Worm (Caenorhabditis elegans) whole organism, L1 larva: Measurements from ENCODE around the gene soc-1.

ENCODE experiments used
- ama-1 ChIP-seq: fragments of 150-350 bp; optimal IDR thresholded peaks from 2 replicates; lab custom pipeline; 2014
- ceh-63 ChIP-seq: fragments of 200-800 bp; sonication (Bioruptor generic); optimal IDR thresholded peaks from 2 replicates; lab custom pipeline; 2018; ENCODE audit warnings: mild to moderate bottlenecking, missing genetic modification characterization, missing compliant biosample characterization
- fkh-4 ChIP-seq: sonication (generic microtip); optimal IDR thresholded peaks from 2 replicates; lab custom pipeline; 2016; ENCODE audit warnings: missing compliant biosample characterization, missing genetic modification characterization, borderline replicate concordance
- lin-13 ChIP-seq: fragments of 150-350 bp; optimal IDR thresholded peaks from 2 replicates; lab custom pipeline; 2014; ENCODE audit warnings: missing biosample characterization, missing genetic modification reagents, missing genetic modification characterization
- lsy-2 ChIP-seq, 2 experiments: fragments of 150-350 bp; optimal IDR thresholded peaks; 2 replicates each; lab custom pipeline; 2014; ENCODE audit warnings: missing biosample characterization in 2 of 2, missing genetic modification characterization in 2 of 2
- mdl-1 ChIP-seq, 2 experiments: fragments of 150-350 bp; optimal IDR thresholded peaks; 2 replicates each; lab custom pipeline; 2014 to 2017; ENCODE audit warnings: missing biosample characterization in 2 of 2, missing genetic modification characterization in 2 of 2, inconsistent platforms in 1 of 2
- nhr-90 ChIP-seq: sonication (generic microtip); optimal IDR thresholded peaks from 2 replicates; lab custom pipeline; 2016; ENCODE audit warnings: mild to moderate bottlenecking, missing genetic modification characterization, missing compliant biosample characterization; ENCODE audit not compliant: poor library complexity
- snpc-4 ChIP-seq: fragments of 150-350 bp; optimal IDR thresholded peaks from 2 replicates; lab custom pipeline; 2014; ENCODE audit warnings: missing biosample characterization, missing genetic modification characterization
- unc-130 ChIP-seq: fragments of 150-350 bp; optimal IDR thresholded peaks from 2 replicates; lab custom pipeline; 2017; ENCODE audit warnings: missing biosample characterization, missing genetic modification characterization, inconsistent platforms
- zip-4 ChIP-seq: fragments of 200-800 bp; sonication (Bioruptor generic); optimal IDR thresholded peaks from 2 replicates; lab custom pipeline; 2018; ENCODE audit warnings: mild to moderate bottlenecking, missing genetic modification characterization, moderate library complexity, missing compliant biosample characterization

ce11 chrV:4628517-4628930, 14.2 kb upstream of the soc-1 start, which contains the start of gene pmt-2:
- TF ChIP-seq fkh-4 (tag; lab: Kevin White, UChicago) (no peak), unc-130 (no peak), snpc-4 (tag; lab: Kevin White, UChicago) (no peak), nhr-90 (tag; lab: Kevin White, UChicago) (peak; percentile 37), ceh-63 (GFP tag; lab: Kevin White, UChicago) (no peak), lin-13 (GFP tag; lab: Kevin White, UChicago) (no peak), ama-1 (lab: Kevin White, UChicago) (no peak), mdl-1 (tag; optimal IDR thresholded peaks at IDR 0.05; lab: Kevin White, UChicago) (no peak), zip-4 (GFP tag; lab: Kevin White, UChicago) (no peak), lsy-2 (tag; optimal IDR thresholded peaks at IDR 0.05; lab: Kevin White, UChicago) (peak in 1 of 2 experiments; percentile 29)
